Worm (Caenorhabditis elegans): ENCODE results near the gene srx-137.

ce11 chrV:13845136-13845535 lies 17.5 kb upstream of the srx-137 start, which contains the start of gene srx-131:
- TF ChIP-seq flt-1 (GFP tag; IDR thresholded peaks at IDR 0.05) (no peak), ceh-36 (tag; optimal IDR thresholded peaks at IDR 0.05) (no peak), ama-1 (optimal IDR thresholded peaks at IDR 0.05) (no peak), hnd-1 (tag; optimal IDR thresholded peaks at IDR 0.05) (no peak), scrt-1 (GFP tag; IDR thresholded peaks at IDR 0.05) (no peak), F13C5.2 (tag; optimal IDR thresholded peaks at IDR 0.05) (no peak)
